Worm (Caenorhabditis elegans): ENCODE data around the gene lipl-4.

ce11 chrV:6522879-6523497 lies 27.0 kb upstream of the lipl-4 start:
- no peak for TF ChIP-seq aly-2 (tag; optimal IDR thresholded peaks at IDR 0.05)
- peak; percentile 42 for TF ChIP-seq pqm-1 (tag; optimal IDR thresholded peaks at IDR 0.05)
